Fruit fly (Drosophila melanogaster): ENCODE measurements around the gene S6k.

The S6k gene

DNA sequence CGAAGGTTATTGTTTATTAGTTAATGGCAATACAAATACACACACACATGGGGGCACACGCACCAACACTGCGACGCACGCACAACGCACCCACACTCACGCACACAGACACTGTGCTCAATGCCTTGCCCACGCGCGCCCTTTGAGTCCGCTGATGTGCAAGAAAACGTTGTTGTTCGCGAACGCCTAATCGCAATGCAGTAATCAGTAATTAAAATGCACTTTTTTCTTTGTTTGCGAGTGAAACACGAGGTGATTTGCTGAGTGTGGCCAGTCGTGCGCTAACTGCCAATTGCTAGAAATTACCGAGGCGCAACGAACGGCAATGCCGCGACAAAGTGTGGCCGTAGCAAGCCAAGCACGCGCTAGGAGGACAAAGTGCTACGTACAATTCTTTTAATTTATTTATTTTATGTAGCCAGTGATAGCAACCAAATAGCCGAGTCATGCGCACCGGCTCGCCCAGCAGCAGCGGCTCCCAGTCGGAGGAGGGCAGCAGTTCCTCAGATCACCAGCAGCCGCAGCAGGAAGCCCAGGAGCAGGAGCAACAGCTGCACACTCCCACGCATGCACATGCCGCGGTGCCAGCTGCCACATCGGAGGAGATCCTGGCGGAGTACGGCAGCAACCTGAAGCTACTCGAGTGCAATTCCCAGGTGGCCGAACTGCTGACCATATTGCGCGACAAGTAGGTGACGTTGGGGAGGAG is at the start of gene S6k, which contains the start of gene kri (continued):
- TF ChIP-seq Aef1 (GFP tag; IDR thresholded peaks at IDR 0.05) = no peak
- TF ChIP-seq ase (GFP tag; IDR thresholded peaks at IDR 0.05) = no peak
- peak; percentile 82 for TF ChIP-seq Deaf1 (tag; optimal IDR thresholded peaks at IDR 0.05)
- TF ChIP-seq schlank (tag; optimal IDR thresholded peaks at IDR 0.05) = no peak
- no peak for TF ChIP-seq BtbVII (GFP tag; optimal IDR thresholded peaks at IDR 0.05)
- peak; percentile 26 for TF ChIP-seq odd (GFP tag; optimal IDR thresholded peaks at IDR 0.05)
- TF ChIP-seq CG4707 (GFP tag; optimal IDR thresholded peaks at IDR 0.05) = no peak
- TF ChIP-seq CG10267 (tag; optimal IDR thresholded peaks at IDR 0.05) = peak; percentile 47
- peak; percentile 99 for TF ChIP-seq dm (GFP tag; optimal IDR thresholded peaks at IDR 0.05)
- TF ChIP-seq CG8944 (GFP tag; optimal IDR thresholded peaks at IDR 0.05) = no peak
- TF ChIP-seq scrt (GFP tag; optimal IDR thresholded peaks at IDR 0.05) = peak; percentile 55
- TF ChIP-seq CG12744 (GFP tag; optimal IDR thresholded peaks at IDR 0.05) = no peak
- TF ChIP-seq CG1832 (GFP tag; optimal IDR thresholded peaks at IDR 0.05) = no peak
- no peak for TF ChIP-seq CG11696 (GFP tag; IDR thresholded peaks at IDR 0.05)
- peak; percentile 2 for TF ChIP-seq CG15601 (tag; optimal IDR thresholded peaks at IDR 0.05)
- no peak for TF ChIP-seq Sox102F (GFP tag; optimal IDR thresholded peaks at IDR 0.05)
- TF ChIP-seq CG17186 (GFP tag; optimal IDR thresholded peaks at IDR 0.05) = peak; percentile 89
- no peak for TF ChIP-seq Fer2 (tag; optimal IDR thresholded peaks at IDR 0.05)
- TF ChIP-seq CG6854 (GFP tag; optimal IDR thresholded peaks at IDR 0.05) = peak; percentile 8
- TF ChIP-seq B-H1 (GFP tag; IDR thresholded peaks at IDR 0.05) = no peak
- peak; percentile 12 for TF ChIP-seq Camta (GFP tag; optimal IDR thresholded peaks at IDR 0.05)
- TF ChIP-seq CG4730 (GFP tag; IDR thresholded peaks at IDR 0.05) = no peak
- no peak for TF ChIP-seq CG10147 (GFP tag; optimal IDR thresholded peaks at IDR 0.05)
- TF ChIP-seq maf-S (GFP tag; optimal IDR thresholded peaks at IDR 0.05) = no peak
- TF ChIP-seq CG14965 (GFP tag; optimal IDR thresholded peaks at IDR 0.05; ENCODE audit: borderline replicate concordance) = no peak
- peak; percentile 62 for TF ChIP-seq CrebB (tag; optimal IDR thresholded peaks at IDR 0.05)
- no peak for TF ChIP-seq emc (GFP tag; optimal IDR thresholded peaks at IDR 0.05)
- no peak for TF ChIP-seq CG17359 (tag; optimal IDR thresholded peaks at IDR 0.05)
- peak; percentile 4 for TF ChIP-seq CG7556 (GFP tag; optimal IDR thresholded peaks at IDR 0.05)
- no peak for TF ChIP-seq ato (GFP tag; IDR thresholded peaks at IDR 0.05; ENCODE audit: partially characterized antibody)
- TF ChIP-seq CG11560 (tag; IDR thresholded peaks at IDR 0.05) = 0 out of 3 replicates have a peak, but pooled peaks have one; percentile 14
- TF ChIP-seq CG1602 (GFP tag; optimal IDR thresholded peaks at IDR 0.05) = no peak
- no peak for TF ChIP-seq ken (GFP tag; IDR thresholded peaks at IDR 0.05)
- peak; percentile 10 for TF ChIP-seq nerfin-1 (tag; optimal IDR thresholded peaks at IDR 0.05)
- TF ChIP-seq CG11247 (GFP tag; IDR thresholded peaks at IDR 0.05) = no peak
- peak; percentile 62 for TF ChIP-seq CG12299 (tag; optimal IDR thresholded peaks at IDR 0.05)
- no peak for TF ChIP-seq eyg (GFP tag; optimal IDR thresholded peaks at IDR 0.05)
- TF ChIP-seq wek (GFP tag; optimal IDR thresholded peaks at IDR 0.05) = peak; percentile 17
- TF ChIP-seq CG12391 (tag; optimal IDR thresholded peaks at IDR 0.05) = peak; percentile 12
- no peak for TF ChIP-seq CG32767 (GFP tag; IDR thresholded peaks at IDR 0.05)
- no peak for TF ChIP-seq CG33557 (GFP tag; optimal IDR thresholded peaks at IDR 0.05)
- peak; percentile 99 for TF ChIP-seq MESR4 (GFP tag; optimal IDR thresholded peaks at IDR 0.05)
- TF ChIP-seq mirr (GFP tag; optimal IDR thresholded peaks at IDR 0.05) = peak; percentile 35
- TF ChIP-seq Fer1 (GFP tag; optimal IDR thresholded peaks at IDR 0.05) = peak; percentile 69
- TF ChIP-seq CG12659 (GFP tag; optimal IDR thresholded peaks at IDR 0.05) = peak; percentile 68
- TF ChIP-seq CG10543 (GFP tag; optimal IDR thresholded peaks at IDR 0.05) = peak; percentile 80
- no peak for TF ChIP-seq chm (GFP tag; IDR thresholded peaks at IDR 0.05)
- TF ChIP-seq lola (GFP tag; optimal IDR thresholded peaks at IDR 0.05) = no peak
- peak; percentile 20 for TF ChIP-seq Mes4 (GFP tag; optimal IDR thresholded peaks at IDR 0.05)

All from whole organism, embryonic.